Fruit fly (Drosophila melanogaster) whole organism, embryonic: Measurements from ENCODE around the gene MtnF.

ENCODE experiments used
- CG30431 ChIP-seq: fragments of 200-800 bp; sonication (Bioruptor generic); optimal IDR thresholded peaks from 2 replicates; lab custom pipeline; 2017; ENCODE audit warnings: missing biosample characterization, missing genetic modification characterization
- CG31388 ChIP-seq: fragments of 200-800 bp; sonication (Bioruptor generic); optimal IDR thresholded peaks from 2 replicates; lab custom pipeline; 2016; ENCODE audit warnings: missing biosample characterization, missing genetic modification characterization
- CG9609 ChIP-seq: fragments of 200-800 bp; sonication (Bioruptor generic); optimal IDR thresholded peaks from 3 replicates; lab custom pipeline; 2016; ENCODE audit warnings: missing biosample characterization, missing genetic modification characterization
- CkIIα-i1 ChIP-seq: fragments of 200-800 bp; sonication (Bioruptor generic); IDR thresholded peaks from 2 replicates; pipeline ENCODE4 v1.3.6; 2022; ENCODE audit warnings: missing biosample characterization, missing genetic modification characterization
- ase ChIP-seq: fragments of 200-800 bp; sonication (Bioruptor generic); IDR thresholded peaks from 3 replicates; pipeline ENCODE4 v1.3.6; 2022; ENCODE audit warnings: missing biosample characterization, missing genetic modification characterization
- chif ChIP-seq, 2 experiments: fragments of 200-800 bp; sonication (Bioruptor generic); optimal IDR thresholded peaks; 3 replicates each; lab custom pipeline; 2016; ENCODE audit warnings: missing biosample characterization in 2 of 2, missing genetic modification characterization in 2 of 2
- slp2 ChIP-seq: fragments of 200-800 bp; sonication (Bioruptor generic); optimal IDR thresholded peaks from 2 replicates; lab custom pipeline; 2016; ENCODE audit warnings: missing biosample characterization, missing genetic modification characterization

DNA sequence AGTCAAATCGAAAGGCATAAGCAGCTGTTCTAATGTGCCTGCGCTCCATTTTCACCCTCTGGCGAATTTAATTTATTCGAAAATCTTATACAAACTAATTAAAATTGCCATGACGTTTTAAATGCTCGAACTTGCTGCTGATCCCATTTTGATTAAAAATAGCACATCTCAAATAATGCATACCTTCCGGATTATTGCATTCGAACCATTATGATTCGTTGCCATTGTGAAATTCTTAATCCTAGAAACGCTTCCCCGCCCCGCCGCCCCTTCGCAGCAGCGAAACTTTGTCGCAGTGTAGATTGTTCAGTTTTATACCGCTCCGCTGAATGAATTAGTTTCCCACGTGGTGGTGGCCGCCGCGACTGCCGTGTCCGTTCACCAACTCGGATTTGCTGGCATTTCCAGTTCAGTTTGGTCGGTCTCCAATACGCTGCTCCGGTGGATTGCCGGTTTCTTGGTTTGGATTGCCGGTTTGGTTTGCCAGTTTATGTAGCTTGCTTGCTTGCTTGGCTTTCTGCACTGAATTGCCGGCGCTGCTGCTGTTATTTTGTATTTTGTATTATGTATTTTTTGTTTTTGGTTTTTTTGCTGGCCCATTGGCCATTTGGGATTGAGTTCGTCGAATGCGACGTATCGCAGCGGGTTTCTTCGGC, 36.3 kb downstream of the MtnF start:
- TF ChIP-seq CG9609 (peak; percentile 21), ase (0 out of 3 replicates have a peak, but pooled peaks have one; percentile 17), CkIIα-i1 (GFP tag; lab: Robert Waterston, UW) (0 out of 2 replicates have a peak, but pooled peaks have one; percentile 11), chif (GFP tag; optimal IDR thresholded peaks at IDR 0.05; lab: Kevin White, UChicago) (peak in 1 of 2 experiments; percentile 19), CG30431 (GFP tag; lab: Kevin White, UChicago) (peak; percentile 4), slp2 (GFP tag; lab: Kevin White, UChicago) (peak; percentile 41), CG31388 (GFP tag; lab: Kevin White, UChicago) (no peak)
